Fruit fly (Drosophila melanogaster): ENCODE results near the gene CG33060.

dm6 chr3L:16333013-16333412 lies 2.2 kb downstream of the CG33060 start, which contains the start of gene CG13056:
- TF ChIP-seq achi (GFP tag; optimal IDR thresholded peaks at IDR 0.05) = no peak
- no peak for TF ChIP-seq CG34406 (GFP tag; optimal IDR thresholded peaks at IDR 0.05)
- TF ChIP-seq CG8632 (GFP tag; optimal IDR thresholded peaks at IDR 0.05) = no peak
- TF ChIP-seq CG10669 (GFP tag; optimal IDR thresholded peaks at IDR 0.05) = no peak
- no peak for TF ChIP-seq CG3919 (GFP tag; optimal IDR thresholded peaks at IDR 0.05)
- TF ChIP-seq dac (GFP tag; optimal IDR thresholded peaks at IDR 0.05) = no peak
